Fruit fly (Drosophila melanogaster) whole organism: ENCODE measurements around the gene CG13308.

Source experiments
- CG8478 ChIP-seq: fragments of >200 bp; optimal IDR thresholded peaks from 2 replicates; lab custom pipeline; 2018; ENCODE audit warnings: inconsistent platforms
- Dll ChIP-seq: fragments of >200 bp; optimal IDR thresholded peaks from 2 replicates; lab custom pipeline; 2017
- EcR ChIP-seq, 2 experiments: fragments of >200 bp; optimal IDR thresholded peaks; 2 replicates each; lab custom pipeline; 2017; ENCODE audit warnings: missing biosample characterization in 2 of 2, missing genetic modification characterization in 2 of 2, missing genetic modification reagents in 2 of 2
- pan ChIP-seq: fragments of >200 bp; optimal IDR thresholded peaks from 2 replicates; lab custom pipeline; 2017
- psq ChIP-seq: fragments of >200 bp; optimal IDR thresholded peaks from 2 replicates; lab custom pipeline; 2017
- usp ChIP-seq: fragments of >200 bp; optimal IDR thresholded peaks from 2 replicates; lab custom pipeline; 2017; ENCODE audit warnings: missing biosample characterization, missing genetic modification characterization, mixed read lengths

Gene CG13308

DNA sequence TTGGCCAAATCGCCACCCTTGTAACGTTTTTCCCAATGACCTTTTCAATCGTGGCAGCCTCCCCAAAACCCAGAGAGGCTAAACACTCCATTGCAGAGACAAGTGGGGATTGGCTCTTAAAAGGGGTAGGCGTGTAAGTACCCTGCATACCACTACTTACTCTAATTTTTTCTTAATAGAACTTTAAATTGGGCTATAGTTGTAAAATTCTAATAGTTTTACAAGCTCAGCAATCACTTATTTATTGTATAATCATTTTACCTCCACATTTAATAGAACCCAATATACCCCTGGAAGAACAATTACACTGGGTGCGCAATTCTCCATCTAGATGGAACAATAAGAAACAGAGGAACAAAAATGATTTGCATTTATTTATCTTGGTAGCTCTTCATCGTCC, 33.4 kb downstream of the CG13308 start:
- TF ChIP-seq pan (lab: Kevin White, UChicago) (peak; percentile 63), Dll (lab: Kevin White, UChicago) (no peak)

- TF ChIP-seq EcR (GFP tag; optimal IDR thresholded peaks at IDR 0.05; lab: Kevin White, UChicago) (no peak), usp (no peak), psq (lab: Kevin White, UChicago) (no peak), Dll (lab: Kevin White, UChicago) (no peak), CG8478 (lab: Kevin White, UChicago) (no peak), pan (lab: Kevin White, UChicago) (no peak)
Measured at dm6 chr3L:8842359-8842758, 34.0 kb downstream of the CG13308 start.

DNA sequence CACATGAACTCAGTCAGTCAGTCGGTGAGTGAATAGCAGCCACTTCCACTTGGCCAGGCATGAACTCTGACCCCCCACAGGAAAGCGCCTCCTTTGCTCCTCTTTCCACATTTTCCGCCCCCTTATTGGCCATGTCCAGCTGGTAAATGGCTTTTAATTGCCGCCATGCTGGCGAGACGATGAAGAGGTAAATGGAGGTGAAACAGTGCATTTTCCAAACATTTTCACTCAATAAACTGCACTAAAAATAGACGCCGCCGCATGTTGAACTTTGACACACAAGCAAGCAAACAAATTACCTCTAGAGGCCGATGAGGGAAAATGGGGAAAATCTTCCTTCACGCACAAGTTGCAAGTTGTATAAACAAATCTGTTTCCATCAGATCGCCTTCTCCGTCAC, 41.5 kb downstream of the CG13308 start:
- no peak for TF ChIP-seq pan (lab: Kevin White, UChicago)
- no peak for TF ChIP-seq usp
- no peak for TF ChIP-seq psq (lab: Kevin White, UChicago)
- TF ChIP-seq EcR (GFP tag; optimal IDR thresholded peaks at IDR 0.05; lab: Kevin White, UChicago) = no peak
- no peak for TF ChIP-seq Dll (lab: Kevin White, UChicago)
- TF ChIP-seq CG8478 (lab: Kevin White, UChicago) = no peak

DNA sequence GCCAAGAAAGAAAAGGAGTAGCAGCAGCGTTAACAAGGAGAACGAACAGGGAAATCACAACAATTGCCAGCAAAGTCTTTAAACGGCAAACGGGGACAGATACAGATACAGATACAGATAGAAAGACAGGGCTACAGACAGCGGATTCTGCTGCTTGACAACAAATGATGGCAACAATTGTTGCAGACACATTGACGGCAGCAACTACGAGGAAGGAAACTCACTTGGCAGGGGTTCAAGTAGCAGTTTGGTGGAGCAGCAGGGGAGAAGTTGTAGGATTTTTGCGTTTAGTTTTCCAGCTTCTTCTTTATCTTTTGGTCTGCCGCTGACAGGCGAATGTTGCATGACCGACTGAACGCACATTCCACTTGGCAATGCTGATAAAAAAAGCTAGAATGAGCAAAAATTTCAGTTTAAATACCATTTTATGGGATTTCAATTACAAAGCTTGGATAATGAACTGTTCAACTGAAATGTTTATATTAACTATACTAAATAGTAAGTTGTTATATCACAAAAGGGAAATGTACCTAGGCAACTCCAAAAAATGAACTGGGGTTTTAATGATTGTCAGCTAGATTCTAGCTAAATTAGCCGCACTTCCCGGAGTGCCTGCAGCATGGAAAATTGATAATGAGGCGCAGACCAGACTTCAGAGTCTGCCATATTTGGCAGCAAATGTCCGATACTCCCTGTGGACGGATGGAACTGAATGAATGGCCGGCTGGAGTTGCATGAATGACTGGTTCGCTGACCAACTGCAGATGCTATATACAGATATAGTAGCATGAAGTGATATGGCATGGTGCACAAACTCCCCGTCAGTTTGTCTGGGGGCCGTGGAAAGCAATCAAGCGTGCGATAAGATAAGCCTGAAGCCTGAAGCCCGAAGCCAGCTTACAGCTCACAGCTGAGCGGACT, 42.7 kb downstream of the CG13308 start:
- TF ChIP-seq EcR (GFP tag; optimal IDR thresholded peaks at IDR 0.05; lab: Kevin White, UChicago) (no peak), pan (lab: Kevin White, UChicago) (no peak), Dll (lab: Kevin White, UChicago) (no peak), usp (no peak), CG8478 (lab: Kevin White, UChicago) (no peak), psq (lab: Kevin White, UChicago) (no peak)

dm6 chr3L:8851950-8852349, 43.6 kb downstream of the CG13308 start:
- TF ChIP-seq CG8478 (lab: Kevin White, UChicago) (no peak), psq (lab: Kevin White, UChicago) (no peak), pan (lab: Kevin White, UChicago) (no peak), Dll (lab: Kevin White, UChicago) (no peak), usp (no peak), EcR (GFP tag; optimal IDR thresholded peaks at IDR 0.05; lab: Kevin White, UChicago) (no peak)

- no peak for TF ChIP-seq psq (lab: Kevin White, UChicago)
- no peak for TF ChIP-seq usp
- no peak for TF ChIP-seq Dll (lab: Kevin White, UChicago)
- no peak for TF ChIP-seq CG8478 (lab: Kevin White, UChicago)
- TF ChIP-seq pan (lab: Kevin White, UChicago) = no peak
Measured at dm6 chr3L:8852907-8853306, 44.6 kb downstream of the CG13308 start.

DNA sequence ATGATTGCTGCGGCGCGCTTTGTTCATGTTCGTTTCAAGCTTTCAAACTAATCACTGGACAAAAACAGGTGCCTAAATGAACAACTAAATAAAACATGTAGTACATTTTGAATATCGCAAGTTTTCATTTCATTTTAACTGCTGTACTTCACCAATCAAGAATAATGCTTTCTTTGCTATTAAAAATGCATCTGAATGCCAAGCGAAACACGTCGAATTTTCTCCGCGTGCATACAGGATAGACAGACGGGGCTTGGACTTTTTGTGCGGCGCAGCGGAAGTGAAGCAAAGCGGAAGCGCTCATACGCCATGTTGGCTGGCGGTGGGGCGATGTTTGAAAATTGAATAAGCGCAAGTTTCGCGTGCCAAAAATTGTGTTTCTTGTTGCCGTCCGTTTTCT, 45.0 kb downstream of the CG13308 start:
- TF ChIP-seq pan (lab: Kevin White, UChicago) (no peak), psq (lab: Kevin White, UChicago) (no peak), Dll (lab: Kevin White, UChicago) (no peak), EcR (GFP tag; optimal IDR thresholded peaks at IDR 0.05; lab: Kevin White, UChicago) (no peak), CG8478 (lab: Kevin White, UChicago) (no peak), usp (no peak)

DNA sequence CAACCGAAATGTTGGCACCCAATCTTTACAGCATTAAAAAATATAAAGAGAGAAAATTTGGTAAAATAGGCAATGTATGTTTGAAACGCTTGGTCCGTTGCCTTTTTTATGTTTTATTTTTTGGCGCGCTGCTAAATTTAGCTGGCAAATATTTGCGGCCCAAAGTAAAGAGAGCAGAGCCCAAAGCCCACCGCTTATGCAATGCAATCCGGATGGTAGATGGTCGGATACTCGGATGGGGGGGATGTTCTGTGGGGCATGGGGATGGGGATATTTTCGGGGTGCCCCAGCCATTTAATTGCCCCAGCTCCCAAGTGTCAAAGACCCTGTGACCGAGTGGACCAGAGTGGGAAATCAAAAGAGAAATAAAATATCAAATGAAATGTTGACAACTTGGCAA, 46.9 kb downstream of the CG13308 start:
- no peak for TF ChIP-seq usp
- TF ChIP-seq CG8478 (lab: Kevin White, UChicago) = no peak
- no peak for TF ChIP-seq Dll (lab: Kevin White, UChicago)
- TF ChIP-seq EcR (GFP tag; optimal IDR thresholded peaks at IDR 0.05; lab: Kevin White, UChicago) = peak in 1 of 2 experiments; percentile 33
- TF ChIP-seq pan (lab: Kevin White, UChicago) = no peak

DNA sequence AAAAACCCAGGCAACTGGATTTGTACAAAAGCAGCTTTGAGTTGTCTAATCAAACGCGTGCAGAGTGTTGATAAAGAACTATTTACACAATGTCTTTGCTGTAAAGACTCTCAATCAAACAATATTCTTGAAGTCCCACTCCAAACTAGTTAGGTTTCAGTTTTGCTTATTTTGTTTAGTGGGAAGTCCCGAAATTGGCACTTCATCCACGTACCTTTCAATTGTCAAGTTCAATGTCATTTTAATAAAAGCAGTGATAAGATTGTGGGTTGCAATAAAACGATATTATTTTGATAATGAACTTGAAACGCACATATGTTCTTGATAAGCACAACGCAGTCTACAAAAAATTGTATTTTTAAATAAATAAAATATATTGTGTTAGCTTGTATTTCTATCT, 48.5 kb downstream of the CG13308 start:
- TF ChIP-seq Dll (lab: Kevin White, UChicago) = no peak
- no peak for TF ChIP-seq usp
- TF ChIP-seq pan (lab: Kevin White, UChicago) = no peak
- no peak for TF ChIP-seq EcR (GFP tag; optimal IDR thresholded peaks at IDR 0.05; lab: Kevin White, UChicago)
- no peak for TF ChIP-seq psq (lab: Kevin White, UChicago)
- no peak for TF ChIP-seq CG8478 (lab: Kevin White, UChicago)

DNA sequence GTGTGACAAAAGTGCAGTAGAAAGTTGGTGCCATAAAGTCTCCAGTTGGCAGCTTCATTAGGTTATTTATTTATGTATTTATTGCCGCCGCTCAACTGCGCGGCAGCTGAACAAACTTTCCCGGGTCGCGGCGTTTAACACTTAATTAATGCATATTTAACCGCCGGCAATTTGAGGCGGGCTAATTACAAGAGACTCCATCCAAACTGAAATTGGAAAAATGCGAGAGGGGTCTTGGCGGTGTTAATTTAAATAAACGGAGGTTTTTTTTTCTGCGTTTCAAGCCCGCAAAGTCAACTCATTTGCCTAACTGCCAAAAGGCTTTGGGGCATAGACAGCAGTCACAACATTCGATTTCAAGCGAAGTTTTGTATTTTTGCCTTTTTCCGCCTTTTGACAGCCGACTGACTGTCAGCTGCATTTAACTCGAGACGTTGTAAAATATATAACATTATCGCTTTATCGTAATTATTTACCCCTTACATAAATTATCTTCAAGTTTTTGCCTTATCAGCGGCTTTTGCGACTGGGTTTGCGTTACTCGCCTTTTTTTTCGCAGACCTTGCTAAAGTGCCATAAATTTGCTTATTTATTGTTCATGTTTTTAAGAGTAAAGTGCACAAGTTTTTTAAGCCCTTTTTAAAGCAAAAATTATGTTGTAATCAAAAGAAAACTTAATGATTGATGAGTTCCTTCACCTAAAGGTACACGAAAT, 49.5 kb downstream of the CG13308 start:
- TF ChIP-seq EcR (GFP tag; optimal IDR thresholded peaks at IDR 0.05; lab: Kevin White, UChicago) (no peak), CG8478 (lab: Kevin White, UChicago) (no peak)
